Fruit fly (Drosophila melanogaster) ovary, adult (tissue): ENCODE measurements around the gene Sh.
"Not testable (repeated sequence)": the region's sequence is repeated elsewhere in the genome, so short reads cannot be mapped to it uniquely, and the experiment has no call there.

Experiments
- CG17801 ChIP-seq: fragments of 200-800 bp; optimal IDR thresholded peaks from 2 replicates; lab custom pipeline; 2019; ENCODE audit warnings: missing biosample characterization, mild to moderate bottlenecking, missing genetic modification characterization, moderate library complexity; ENCODE audit not compliant: partially characterized antibody

The Sh gene

dm6 chrX:17967046-17967445, 96.0 kb downstream of the Sh start:
- TF ChIP-seq CG17801 (GFP tag; lab: Kevin White, UChicago) = no peak

dm6 chrX:17963008-17963744, 99.9 kb downstream of the Sh start:
- no peak for TF ChIP-seq CG17801 (GFP tag; lab: Kevin White, UChicago)

- TF ChIP-seq CG17801 (GFP tag; lab: Kevin White, UChicago) = no peak
Measured at dm6 chrX:17940677-17941076, 122.4 kb downstream of the Sh start.

- no peak for TF ChIP-seq CG17801 (GFP tag; lab: Kevin White, UChicago)
Measured at dm6 chrX:17924034-17924433, 139.0 kb downstream of the Sh start.

dm6 chrX:17917564-17918233, 145.3 kb downstream of the Sh start:
- no peak for TF ChIP-seq CG17801 (GFP tag; lab: Kevin White, UChicago)

dm6 chrX:17915929-17916328, 147.1 kb downstream of the Sh start:
- no peak for TF ChIP-seq CG17801 (GFP tag; lab: Kevin White, UChicago)

- TF ChIP-seq CG17801 (GFP tag; lab: Kevin White, UChicago) = no peak
Measured at dm6 chrX:17914508-17914907, 148.5 kb downstream of the Sh start.

dm6 chrX:17912514-17912913, 150.5 kb downstream of the Sh start:
- no peak for TF ChIP-seq CG17801 (GFP tag; lab: Kevin White, UChicago)

- peak; percentile 27 for TF ChIP-seq CG17801 (GFP tag; lab: Kevin White, UChicago)
Measured at dm6 chrX:17910941-17911703, 151.9 kb downstream of the Sh start, which contains the start of gene CG6847. Gene CG6847 (plus strand): TSS chrX:17911462.

dm6 chrX:17910606-17910940, 152.5 kb downstream of the Sh start:
- TF ChIP-seq CG17801 (GFP tag; lab: Kevin White, UChicago) = no peak

- peak; percentile 19 for TF ChIP-seq CG17801 (GFP tag; lab: Kevin White, UChicago)
Measured at dm6 chrX:17907184-17908006, 155.7 kb downstream of the Sh start, which contains the start of the genes CG7772 and Vps4. Gene CG7772 (minus strand): TSS chrX:17907261. Gene Vps4 (plus strand): TSS chrX:17907692.

dm6 chrX:17899402-17899801, 163.6 kb downstream of the Sh start, which contains the start of gene Gss2:
Gene Gss2 (plus strand): TSS chrX:17899702.
- TF ChIP-seq CG17801 (GFP tag; lab: Kevin White, UChicago) = not testable (repeated sequence)

- not testable (repeated sequence) for TF ChIP-seq CG17801 (GFP tag; lab: Kevin White, UChicago)
Measured at dm6 chrX:17889247-17889646, 173.8 kb downstream of the Sh start, which contains the start of gene Gss1. Gene Gss1 (plus strand): TSS chrX:17889547.

dm6 chrX:17887877-17888276, 175.2 kb downstream of the Sh start, which contains the start of gene CG6788:
Gene CG6788 (plus strand): TSS chrX:17888177.
- no peak for TF ChIP-seq CG17801 (GFP tag; lab: Kevin White, UChicago)
